Worm (Caenorhabditis elegans) whole organism, young adult: ENCODE measurements around the gene ZK816.3.

Experiments used
- Y67H2A.10 ChIP-seq: fragments of 200-800 bp; sonication (Bioruptor generic); conservative IDR thresholded peaks from 2 replicates; pipeline ENCODE4 v1.3.6; 2022; ENCODE audit warnings: missing genetic modification reagents, missing genetic modification characterization, missing compliant biosample characterization
- hmg-1.2 ChIP-seq: fragments of 200-800 bp; sonication (Bioruptor generic); IDR thresholded peaks from 2 replicates; pipeline ENCODE4 v1.3.6; 2022; ENCODE audit warnings: missing genetic modification reagents, missing genetic modification characterization, missing compliant biosample characterization
- nfya-1 ChIP-seq: sonication (generic microtip); optimal IDR thresholded peaks from 2 replicates; lab custom pipeline; 2017; ENCODE audit warnings: antibody characterized with exemption, missing compliant biosample characterization, missing genetic modification characterization, borderline replicate concordance; ENCODE audit not compliant: insufficient read depth
- pha-4 ChIP-seq: fragments of 150-350 bp; sonication (generic microtip); optimal IDR thresholded peaks from 2 replicates; lab custom pipeline; 2014; ENCODE audit warnings: missing biosample characterization, missing genetic modification reagents, missing genetic modification characterization
- unc-130 ChIP-seq: sonication (generic microtip); optimal IDR thresholded peaks from 2 replicates; lab custom pipeline; 2016; ENCODE audit warnings: missing genetic modification reagents, missing genetic modification characterization, missing compliant biosample characterization
- unc-62 ChIP-seq: fragments of 150-350 bp; optimal IDR thresholded peaks from 2 replicates; lab custom pipeline; 2014; ENCODE audit warnings: missing biosample characterization, missing genetic modification reagents, missing genetic modification characterization

DNA sequence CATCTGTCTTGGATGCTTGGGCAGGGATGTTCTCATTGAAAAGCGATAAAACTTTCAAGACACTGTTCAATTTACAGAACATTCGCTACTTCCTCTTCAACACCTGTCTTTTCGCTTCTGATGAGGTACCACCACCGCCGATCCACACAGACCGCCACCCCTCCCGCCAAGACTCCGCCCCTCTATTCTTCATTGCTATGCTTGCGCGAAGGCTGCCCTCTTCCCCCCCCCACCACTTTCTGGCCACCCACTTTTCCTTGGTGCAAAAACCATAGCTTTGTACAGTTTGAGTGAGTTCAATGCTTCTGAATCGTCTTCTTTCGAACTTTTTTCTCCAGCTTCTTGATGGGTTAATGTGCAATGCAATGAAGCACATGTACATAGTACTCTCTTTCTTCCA, 34.3 kb upstream of the ZK816.3 start:
- no peak for TF ChIP-seq unc-130 (GFP tag; lab: Kevin White, UChicago)
- no peak for TF ChIP-seq hmg-1.2 (GFP tag; lab: Robert Waterston, UW)
- TF ChIP-seq nfya-1 (tag; lab: Kevin White, UChicago): no peak
- TF ChIP-seq pha-4 (tag; lab: Kevin White, UChicago): no peak
- TF ChIP-seq Y67H2A.10 (GFP tag; lab: Robert Waterston, UW): no peak
- no peak for TF ChIP-seq unc-62 (GFP tag; lab: Kevin White, UChicago)
